Worm (Caenorhabditis elegans): ENCODE data around the gene F43C11.7.

DNA sequence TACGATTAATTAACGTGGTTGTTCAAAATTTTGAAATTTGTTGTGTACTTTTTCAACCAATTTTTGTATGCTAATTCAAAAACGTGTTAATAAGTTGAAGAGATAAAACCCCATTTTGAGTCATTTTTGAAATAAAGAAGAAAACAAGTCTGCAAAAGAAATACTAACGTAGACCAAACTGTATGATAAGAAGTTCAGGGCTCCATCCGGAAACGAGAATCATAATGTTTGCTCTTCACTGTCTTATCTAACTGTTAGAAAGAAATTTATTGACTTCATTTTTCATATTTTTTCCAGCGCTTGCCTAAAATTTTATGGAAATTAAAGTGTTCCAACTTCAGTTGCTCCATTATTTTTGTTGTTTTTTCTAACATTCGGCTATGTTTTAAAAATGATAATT lies 30.2 kb upstream of the F43C11.7 start:
- TF ChIP-seq nhr-12 (tag; optimal IDR thresholded peaks at IDR 0.05), result no peak
- no peak for TF ChIP-seq unc-62 (GFP tag; optimal IDR thresholded peaks at IDR 0.05)
- no peak for TF ChIP-seq unc-39 (tag; optimal IDR thresholded peaks at IDR 0.05)
- TF ChIP-seq nhr-28 (tag; optimal IDR thresholded peaks at IDR 0.05), result no peak
- no peak for TF ChIP-seq lin-13 (tag; optimal IDR thresholded peaks at IDR 0.05)
- TF ChIP-seq mls-2 (tag; optimal IDR thresholded peaks at IDR 0.05), result no peak
